Fruit fly (Drosophila melanogaster): ENCODE data around the gene Or10a.

The Or10a gene

dm6 chrX:11372764-11373712 lies 44.2 kb downstream of the Or10a start (continued):
- TF ChIP-seq CG16813 (GFP tag; IDR thresholded peaks at IDR 0.05; ENCODE audit: partially characterized antibody) (no peak), CG4820 (GFP tag; optimal IDR thresholded peaks at IDR 0.05) (no peak), Med (GFP tag) (peak; percentile 32), row (GFP tag; IDR thresholded peaks at IDR 0.05) (peak; percentile 45; the same call in 2 of the 3 replicates), dysf (GFP tag; IDR thresholded peaks at IDR 0.05) (peak; percentile 54; the same call in 2 of the 3 replicates), crol (GFP tag; IDR thresholded peaks at IDR 0.05) (peak; percentile 82), sd (tag; optimal IDR thresholded peaks at IDR 0.05) (peak; percentile 6), CG15269 (tag; optimal IDR thresholded peaks at IDR 0.05) (peak; percentile 2), CG8924 (tag; optimal IDR thresholded peaks at IDR 0.05) (no peak), Kr (GFP tag; optimal IDR thresholded peaks at IDR 0.05) (no peak), CG6175 (GFP tag; IDR thresholded peaks at IDR 0.05) (no peak), sc (optimal IDR thresholded peaks at IDR 0.05) (no peak), sc (GFP tag; optimal IDR thresholded peaks at IDR 0.05) (no peak), CG18476 (GFP tag; optimal IDR thresholded peaks at IDR 0.05) (no peak), wek (GFP tag; optimal IDR thresholded peaks at IDR 0.05) (no peak), NFAT (GFP tag; IDR thresholded peaks at IDR 0.05) (no peak), Oaz (GFP tag; IDR thresholded peaks at IDR 0.05) (no peak), p53 (GFP tag; optimal IDR thresholded peaks at IDR 0.05) (no peak), CG1529 (GFP tag; optimal IDR thresholded peaks at IDR 0.05) (no peak), CG10274 (GFP tag; optimal IDR thresholded peaks at IDR 0.05) (no peak), bowl (GFP tag; IDR thresholded peaks at IDR 0.05) (no peak), CG4707 (GFP tag; optimal IDR thresholded peaks at IDR 0.05) (no peak), D19B (GFP tag; optimal IDR thresholded peaks at IDR 0.05) (no peak), CG9817 (tag; optimal IDR thresholded peaks at IDR 0.05) (no peak), Fer1 (GFP tag; optimal IDR thresholded peaks at IDR 0.05) (no peak), pros (GFP tag; optimal IDR thresholded peaks at IDR 0.05) (no peak), CG12071 (GFP tag; optimal IDR thresholded peaks at IDR 0.05) (no peak), CG10543 (GFP tag; optimal IDR thresholded peaks at IDR 0.05) (peak; percentile 21), yki (optimal IDR thresholded peaks at IDR 0.05) (peak; percentile 1), fru (optimal IDR thresholded peaks at IDR 0.05) (no peak), NC2β (GFP tag; optimal IDR thresholded peaks at IDR 0.05) (no peak), CG5180 (GFP tag; optimal IDR thresholded peaks at IDR 0.05) (no peak), ab (GFP tag; optimal IDR thresholded peaks at IDR 0.05) (no peak), mirr (GFP tag; optimal IDR thresholded peaks at IDR 0.05) (no peak), slbo (GFP tag; IDR thresholded peaks at IDR 0.05) (peak; percentile 29; the same call in 1 of the 2 replicates), CG32532 (GFP tag; IDR thresholded peaks at IDR 0.05) (peak; percentile 22; the same call in 1 of the 2 replicates), CG10209 (GFP tag; optimal IDR thresholded peaks at IDR 0.05) (no peak), CG1832 (GFP tag; optimal IDR thresholded peaks at IDR 0.05) (peak; percentile 4), ttk (GFP tag; IDR thresholded peaks at IDR 0.05) (peak; percentile 18; the same call in 1 of the 2 replicates), sim (GFP tag; IDR thresholded peaks at IDR 0.05) (no peak), fd102C (GFP tag; optimal IDR thresholded peaks at IDR 0.05) (no peak), CG5245 (GFP tag; optimal IDR thresholded peaks at IDR 0.05) (no peak), knrl (GFP tag; IDR thresholded peaks at IDR 0.05; ENCODE audit: partially characterized antibody) (no peak), Camta (GFP tag; optimal IDR thresholded peaks at IDR 0.05) (no peak), corto (GFP tag; optimal IDR thresholded peaks at IDR 0.05) (no peak), cg (GFP tag; optimal IDR thresholded peaks at IDR 0.05) (peak; percentile 17), fd96Cb (tag; optimal IDR thresholded peaks at IDR 0.05) (no peak), CG31224 (GFP tag; IDR thresholded peaks at IDR 0.05) (no peak), HmgZ (tag; optimal IDR thresholded peaks at IDR 0.05) (no peak)
